Fruit fly (Drosophila melanogaster) whole organism, embryonic: Measurements from ENCODE around the gene Cpr78Cb.

Experiments used
- BEAF-32 ChIP-seq: fragments of 200-800 bp; sonication (Bioruptor generic); optimal IDR thresholded peaks from 3 replicates; lab custom pipeline; 2017; ENCODE audit warnings: missing biosample characterization, missing genetic modification characterization, mild to moderate bottlenecking, moderate library complexity, missing genetic modification reagents
- CG10462 ChIP-seq: fragments of 200-800 bp; sonication (Bioruptor generic); optimal IDR thresholded peaks from 2 replicates; lab custom pipeline; 2016; ENCODE audit warnings: missing biosample characterization, missing genetic modification characterization
- CG10565 ChIP-seq: fragments of 200-800 bp; sonication (Bioruptor generic); optimal IDR thresholded peaks from 3 replicates; lab custom pipeline; 2016; ENCODE audit warnings: missing biosample characterization, mild to moderate bottlenecking, missing genetic modification characterization
- CG11247 ChIP-seq: fragments of 200-800 bp; sonication (Bioruptor generic); IDR thresholded peaks from 2 replicates; pipeline ENCODE4 v1.3.6; 2022; ENCODE audit warnings: missing biosample characterization, missing genetic modification characterization
- CG12236 ChIP-seq: fragments of 200-800 bp; sonication (Bioruptor generic); optimal IDR thresholded peaks from 2 replicates; lab custom pipeline; 2016; ENCODE audit warnings: missing biosample characterization, missing genetic modification characterization
- CG12769 ChIP-seq: fragments of 200-800 bp; sonication (Bioruptor generic); optimal IDR thresholded peaks from 2 replicates; lab custom pipeline; 2019; ENCODE audit warnings: missing biosample characterization, mild to moderate bottlenecking, missing genetic modification characterization, moderate library complexity
- CG13296 ChIP-seq: fragments of 200-800 bp; sonication (Bioruptor generic); optimal IDR thresholded peaks from 3 replicates; lab custom pipeline; 2018; ENCODE audit warnings: missing biosample characterization, mild to moderate bottlenecking, missing genetic modification characterization
- CG13775 ChIP-seq: fragments of 200-800 bp; sonication (Bioruptor generic); optimal IDR thresholded peaks from 3 replicates; lab custom pipeline; 2017; ENCODE audit warnings: missing biosample characterization, mild to moderate bottlenecking, missing genetic modification characterization
- CG13894 ChIP-seq: fragments of 200-800 bp; sonication (Bioruptor generic); optimal IDR thresholded peaks from 3 replicates; lab custom pipeline; 2018; ENCODE audit warnings: missing biosample characterization, mild to moderate bottlenecking, missing genetic modification characterization, moderate library complexity
- CG14014 ChIP-seq: fragments of 200-800 bp; sonication (Bioruptor generic); IDR thresholded peaks from 2 replicates; pipeline ENCODE4 v1.3.6; 2022; ENCODE audit warnings: missing biosample characterization, missing genetic modification characterization
- CG15696 ChIP-seq: fragments of 200-800 bp; sonication (Bioruptor generic); optimal IDR thresholded peaks from 2 replicates; lab custom pipeline; 2019; ENCODE audit warnings: missing biosample characterization, mild to moderate bottlenecking, missing genetic modification characterization, moderate library complexity
- CG1602 ChIP-seq: fragments of 200-800 bp; sonication (Bioruptor generic); optimal IDR thresholded peaks from 3 replicates; lab custom pipeline; 2016; ENCODE audit warnings: missing biosample characterization, missing genetic modification characterization
- CG16815 ChIP-seq: fragments of 200-800 bp; sonication (Bioruptor generic); optimal IDR thresholded peaks from 3 replicates; lab custom pipeline; 2017; ENCODE audit warnings: missing biosample characterization, mild to moderate bottlenecking, missing genetic modification characterization
- CG16863 ChIP-seq: fragments of 200-800 bp; sonication (Bioruptor generic); optimal IDR thresholded peaks from 3 replicates; lab custom pipeline; 2016; ENCODE audit warnings: missing biosample characterization, missing genetic modification characterization
- CG17186 ChIP-seq: fragments of 200-800 bp; sonication (Bioruptor generic); optimal IDR thresholded peaks from 3 replicates; lab custom pipeline; 2017; ENCODE audit warnings: missing biosample characterization, missing genetic modification reagents, missing genetic modification characterization
- CG17829 ChIP-seq: fragments of 200-800 bp; optimal IDR thresholded peaks from 2 replicates; lab custom pipeline; 2019; ENCODE audit warnings: missing biosample characterization, mild to moderate bottlenecking, missing genetic modification characterization, moderate library complexity
- CG18619 ChIP-seq: fragments of 200-800 bp; sonication (Bioruptor generic); optimal IDR thresholded peaks from 3 replicates; lab custom pipeline; 2017; ENCODE audit warnings: missing biosample characterization, mild to moderate bottlenecking, missing genetic modification characterization
- CG2199 ChIP-seq: fragments of 200-800 bp; sonication (Bioruptor generic); IDR thresholded peaks from 3 replicates; pipeline ENCODE4 v1.3.6; 2022; ENCODE audit warnings: missing biosample characterization, missing genetic modification characterization
- CG30403 ChIP-seq: fragments of 200-800 bp; sonication (Bioruptor generic); optimal IDR thresholded peaks from 3 replicates; lab custom pipeline; 2016; ENCODE audit warnings: missing biosample characterization, missing genetic modification characterization
- CG34376 ChIP-seq: fragments of 200-800 bp; sonication (Bioruptor generic); optimal IDR thresholded peaks from 2 replicates; lab custom pipeline; 2018; ENCODE audit warnings: missing biosample characterization, mild to moderate bottlenecking, missing genetic modification characterization
- CG4617 ChIP-seq: fragments of 200-800 bp; sonication (Bioruptor generic); optimal IDR thresholded peaks from 3 replicates; lab custom pipeline; 2016; ENCODE audit warnings: missing biosample characterization, missing genetic modification characterization, borderline replicate concordance
- CG4854 ChIP-seq: fragments of 200-800 bp; sonication (Bioruptor generic); optimal IDR thresholded peaks from 2 replicates; lab custom pipeline; 2016; ENCODE audit warnings: missing biosample characterization, missing genetic modification characterization, inconsistent platforms
- CG5245 ChIP-seq: fragments of 200-800 bp; sonication (Bioruptor generic); optimal IDR thresholded peaks from 3 replicates; lab custom pipeline; 2016; ENCODE audit warnings: missing biosample characterization, missing genetic modification characterization
- CG7839 ChIP-seq: fragments of 200-800 bp; sonication (Bioruptor generic); optimal IDR thresholded peaks from 3 replicates; lab custom pipeline; 2018; ENCODE audit warnings: missing biosample characterization, mild to moderate bottlenecking, missing genetic modification characterization, moderate library complexity
- CG8924 ChIP-seq: fragments of 200-800 bp; optimal IDR thresholded peaks from 3 replicates; lab custom pipeline; 2019; ENCODE audit warnings: missing biosample characterization, mild to moderate bottlenecking, missing genetic modification characterization, moderate library complexity
- D19B ChIP-seq: fragments of 200-800 bp; sonication (Bioruptor generic); optimal IDR thresholded peaks from 2 replicates; lab custom pipeline; 2017; ENCODE audit warnings: missing biosample characterization, mild to moderate bottlenecking, missing genetic modification characterization
- Dip2 ChIP-seq: fragments of 200-800 bp; sonication (Bioruptor generic); IDR thresholded peaks from 2 replicates; pipeline ENCODE4 v1.3.6; 2022; ENCODE audit warnings: missing biosample characterization, missing genetic modification characterization
- Mrtf ChIP-seq: fragments of 200-800 bp; sonication (Bioruptor generic); IDR thresholded peaks from 3 replicates; pipeline ENCODE4 v1.3.6; 2022; ENCODE audit warnings: missing biosample characterization, missing genetic modification characterization
- Myb ChIP-seq: fragments of 200-800 bp; sonication (Bioruptor generic); optimal IDR thresholded peaks from 2 replicates; lab custom pipeline; 2016; ENCODE audit warnings: missing biosample characterization, missing genetic modification characterization
- Oaz ChIP-seq: fragments of 200-800 bp; sonication (Bioruptor generic); IDR thresholded peaks from 2 replicates; pipeline ENCODE4 v1.3.6; 2022; ENCODE audit warnings: missing biosample characterization, missing genetic modification characterization
- Usf ChIP-seq: fragments of 200-800 bp; sonication (Bioruptor generic); optimal IDR thresholded peaks from 2 replicates; lab custom pipeline; 2017; ENCODE audit warnings: missing genotype, missing biosample characterization, missing genetic modification characterization
- abd-A ChIP-seq: fragments of 200-800 bp; sonication (Bioruptor generic); optimal IDR thresholded peaks from 3 replicates; lab custom pipeline; 2019; ENCODE audit warnings: missing biosample characterization, mild to moderate bottlenecking, missing genetic modification characterization, moderate library complexity
- bab2 ChIP-seq: fragments of 200-800 bp; sonication (Bioruptor generic); optimal IDR thresholded peaks from 2 replicates; lab custom pipeline; 2016; ENCODE audit warnings: missing biosample characterization, missing genetic modification characterization
- br ChIP-seq: fragments of >200 bp; optimal IDR thresholded peaks from 2 replicates; lab custom pipeline; 2017
- chinmo ChIP-seq: fragments of 200-800 bp; sonication (Bioruptor generic); IDR thresholded peaks from 4 replicates; pipeline ENCODE4 v1.3.6; 2022; ENCODE audit warnings: missing biosample characterization, missing genetic modification characterization; ENCODE audit not compliant: partially characterized antibody
- crp ChIP-seq, 2 experiments: fragments of 200-800 bp; sonication (Bioruptor generic); optimal IDR thresholded peaks; 2 replicates in 1 of 2; 3 replicates in 1 of 2; lab custom pipeline; 2017; ENCODE audit warnings: missing biosample characterization in 2 of 2, missing genetic modification characterization in 2 of 2, mild to moderate bottlenecking in 1 of 2, moderate library complexity in 1 of 2
- da ChIP-seq: fragments of 200-800 bp; sonication (Bioruptor generic); optimal IDR thresholded peaks from 2 replicates; lab custom pipeline; 2016; ENCODE audit warnings: missing biosample characterization, missing genetic modification characterization
- disco-r ChIP-seq: fragments of 200-800 bp; sonication (Bioruptor generic); optimal IDR thresholded peaks from 2 replicates; lab custom pipeline; 2016; ENCODE audit warnings: missing biosample characterization, missing genetic modification characterization
- eyg ChIP-seq: fragments of 200-800 bp; sonication (Bioruptor generic); optimal IDR thresholded peaks from 3 replicates; lab custom pipeline; 2016; ENCODE audit warnings: missing biosample characterization, missing genetic modification characterization
- ftz-f1 ChIP-seq: fragments of 200-800 bp; sonication (Bioruptor generic); optimal IDR thresholded peaks from 2 replicates; lab custom pipeline; 2016; ENCODE audit warnings: missing biosample characterization, missing genetic modification characterization
- klu ChIP-seq: fragments of 200-800 bp; sonication (Bioruptor generic); IDR thresholded peaks from 2 replicates; pipeline ENCODE4 v1.3.6; 2022; ENCODE audit warnings: missing biosample characterization, missing genetic modification characterization
- lmd ChIP-seq: fragments of 200-800 bp; sonication (Bioruptor generic); IDR thresholded peaks from 2 replicates; pipeline ENCODE4 v1.3.6; 2022; ENCODE audit warnings: missing biosample characterization, missing genetic modification characterization
- lola ChIP-seq, 3 experiments: fragments of >200 bp in 2 of 3; fragments of 200-800 bp in 1 of 3; sonication (Bioruptor generic) in 1 of 3; optimal IDR thresholded peaks; 2 replicates each; lab custom pipeline; 2017 to 2019; ENCODE audit warnings: missing biosample characterization in 3 of 3, missing genetic modification characterization in 3 of 3, mild to moderate bottlenecking in 1 of 3, moderate library complexity in 1 of 3
- psq ChIP-seq: fragments of 200-800 bp; sonication (Bioruptor generic); optimal IDR thresholded peaks from 2 replicates; lab custom pipeline; 2017; ENCODE audit warnings: missing biosample characterization, missing genetic modification characterization
- sc ChIP-seq, 3 experiments: fragments of >200 bp in 2 of 3; fragments of 200-800 bp in 1 of 3; sonication (Bioruptor generic) in 1 of 3; optimal IDR thresholded peaks; 2 replicates in 2 of 3; 3 replicates in 1 of 3; lab custom pipeline; 2017; ENCODE audit warnings: mild to moderate bottlenecking in 1 of 3, missing biosample characterization in 1 of 3, missing genetic modification characterization in 1 of 3, missing genetic modification reagents in 1 of 3
- sim ChIP-seq: fragments of 200-800 bp; sonication (Bioruptor generic); IDR thresholded peaks from 2 replicates; pipeline ENCODE4 v1.3.6; 2022; ENCODE audit warnings: missing biosample characterization, missing genetic modification characterization
- sima ChIP-seq: fragments of 200-800 bp; sonication (Bioruptor generic); optimal IDR thresholded peaks from 2 replicates; lab custom pipeline; 2016; ENCODE audit warnings: missing biosample characterization, missing genetic modification characterization
- unpg ChIP-seq: fragments of 200-800 bp; sonication (Bioruptor generic); optimal IDR thresholded peaks from 3 replicates; lab custom pipeline; 2018; ENCODE audit warnings: missing biosample characterization, mild to moderate bottlenecking, missing genetic modification characterization, moderate library complexity
- vvl ChIP-seq: fragments of 200-800 bp; sonication (Bioruptor generic); IDR thresholded peaks from 2 replicates; pipeline ENCODE4 v1.3.6; 2022; ENCODE audit warnings: missing biosample characterization, missing genetic modification characterization
- zen ChIP-seq: fragments of 200-800 bp; sonication (Bioruptor generic); optimal IDR thresholded peaks from 3 replicates; lab custom pipeline; 2018; ENCODE audit warnings: missing biosample characterization, mild to moderate bottlenecking, missing genetic modification characterization, moderate library complexity

Gene Cpr78Cb

dm6 chr3L:21294202-21294601 lies at the start of gene Cpr78Cb:
Gene Cpr78Cb, plus strand, starts transcription at chr3L:21294492.
- TF ChIP-seq bab2 (no peak), ftz-f1 (no peak), CG10565 (GFP tag; lab: Kevin White, UChicago) (no peak), abd-A (tag; lab: Kevin White, UChicago) (peak; percentile 80), lmd (GFP tag; lab: Robert Waterston, UW) (no peak), CG17829 (tag; lab: Kevin White, UChicago) (no peak), CG12769 (tag; lab: Kevin White, UChicago) (peak; percentile 47), vvl (peak; percentile 65; the same call in 1 of the 2 replicates), CG16863 (no peak), CG12236 (GFP tag; lab: Kevin White, UChicago) (no peak), eyg (GFP tag; lab: Kevin White, UChicago) (no peak), CG7839 (no peak), Mrtf (GFP tag; lab: Robert Waterston, UW) (no peak), lola (GFP tag; optimal IDR thresholded peaks at IDR 0.05; lab: Kevin White, UChicago) (peak in 1 of 3 experiments; percentile 49), chinmo (GFP tag; lab: Robert Waterston, UW) (0 out of 4 replicates have a peak, but pooled peaks have one; percentile 6), crp (GFP tag; optimal IDR thresholded peaks at IDR 0.05; lab: Kevin White, UChicago) (no peak), CG13894 (tag; lab: Kevin White, UChicago) (peak; percentile 22), CG5245 (GFP tag; lab: Kevin White, UChicago) (no peak), CG11247 (GFP tag; lab: Robert Waterston, UW) (0 out of 2 replicates have a peak, but pooled peaks have one; percentile 44), CG2199 (GFP tag; lab: Robert Waterston, UW) (0 out of 3 replicates have a peak, but pooled peaks have one; percentile 53)

- TF ChIP-seq CG14014 (0 out of 2 replicates have a peak, but pooled peaks have one; percentile 20), Myb (no peak), CG16815 (no peak), sima (GFP tag; lab: Kevin White, UChicago) (no peak), CG1602 (GFP tag; lab: Kevin White, UChicago) (no peak), unpg (GFP tag; lab: Kevin White, UChicago) (no peak), CG13775 (GFP tag; lab: Kevin White, UChicago) (no peak), D19B (GFP tag; lab: Kevin White, UChicago) (no peak), zen (tag; lab: Kevin White, UChicago) (no peak), CG18619 (GFP tag; lab: Kevin White, UChicago) (no peak), CG30403 (GFP tag; lab: Kevin White, UChicago) (peak; percentile 1), psq (no peak), CG10462 (GFP tag; lab: Kevin White, UChicago) (no peak), da (no peak), sc (optimal IDR thresholded peaks at IDR 0.05; lab: Kevin White, UChicago) (no peak), sc (GFP tag; optimal IDR thresholded peaks at IDR 0.05; lab: Kevin White, UChicago) (no peak), CG4854 (GFP tag; lab: Kevin White, UChicago) (no peak), Oaz (GFP tag; lab: Robert Waterston, UW) (no peak), br (lab: Kevin White, UChicago) (no peak), CG17186 (GFP tag; lab: Kevin White, UChicago) (no peak), BEAF-32 (GFP tag; lab: Kevin White, UChicago) (no peak), disco-r (no peak), CG13296 (GFP tag; lab: Kevin White, UChicago) (no peak), CG34376 (no peak), Usf (GFP tag; lab: Kevin White, UChicago) (no peak), Dip2 (GFP tag; lab: Robert Waterston, UW) (no peak), klu (GFP tag; lab: Robert Waterston, UW) (no peak), CG4617 (no peak), sim (GFP tag; lab: Robert Waterston, UW) (no peak), CG8924 (tag; lab: Kevin White, UChicago) (no peak), CG15696 (tag; lab: Kevin White, UChicago) (no peak)
Observed at dm6 chr3L:21251381-21251780, 42.9 kb upstream of the Cpr78Cb start.
